Fruit fly (Drosophila melanogaster): ENCODE measurements around the gene CG7840.
A peak's percentile ranks its signal among the peaks of the same experiment; 100 is the strongest.

Gene CG7840

dm6 chr2L:8305409-8305808 is at the start of gene CG7840:
Gene CG7840, plus strand, starts transcription at chr2L:8305586.
- TF ChIP-seq CG15269 (tag; optimal IDR thresholded peaks at IDR 0.05) (no peak), CG3847 (GFP tag; IDR thresholded peaks at IDR 0.05) (no peak), stwl (tag; optimal IDR thresholded peaks at IDR 0.05) (peak; percentile 14), Bteb2 (GFP tag; optimal IDR thresholded peaks at IDR 0.05) (no peak), CG34224 (GFP tag; IDR thresholded peaks at IDR 0.05; ENCODE audit: partially characterized antibody) (peak; percentile 91), CG2129 (GFP tag; IDR thresholded peaks at IDR 0.05; ENCODE audit: partially characterized antibody) (peak; percentile 79), hb (GFP tag; IDR thresholded peaks at IDR 0.05; ENCODE audit: partially characterized antibody) (peak; percentile 54; the same call in 2 of the 3 replicates), Sry-δ (GFP tag; optimal IDR thresholded peaks at IDR 0.05) (peak; percentile 83), gsb (GFP tag; IDR thresholded peaks at IDR 0.05) (no peak), ap (GFP tag; IDR thresholded peaks at IDR 0.05) (no peak), zen2 (GFP tag; IDR thresholded peaks at IDR 0.05; ENCODE audit: partially characterized antibody) (peak; percentile 92), mld (GFP tag; IDR thresholded peaks at IDR 0.05; ENCODE audit: partially characterized antibody) (peak; percentile 78), Dp (GFP tag; optimal IDR thresholded peaks at IDR 0.05) (peak; percentile 88), chinmo (GFP tag; IDR thresholded peaks at IDR 0.05; ENCODE audit: partially characterized antibody) (peak; percentile 78; the same call in 2 of the 4 replicates), vnd (GFP tag; IDR thresholded peaks at IDR 0.05; ENCODE audit: partially characterized antibody) (peak; percentile 67; the same call in 2 of the 3 replicates), ato (GFP tag; IDR thresholded peaks at IDR 0.05; ENCODE audit: partially characterized antibody) (peak; percentile 74), amos (GFP tag; IDR thresholded peaks at IDR 0.05; ENCODE audit: partially characterized antibody) (peak; percentile 88), fru (optimal IDR thresholded peaks at IDR 0.05) (no peak), CG3726 (GFP tag; IDR thresholded peaks at IDR 0.05) (no peak), CG14860 (GFP tag; IDR thresholded peaks at IDR 0.05; ENCODE audit: partially characterized antibody) (peak; percentile 82), CG42726 (GFP tag; IDR thresholded peaks at IDR 0.05; ENCODE audit: partially characterized antibody) (peak; percentile 84), NC2β (GFP tag; optimal IDR thresholded peaks at IDR 0.05) (no peak), BEAF-32 (GFP tag; optimal IDR thresholded peaks at IDR 0.05) (peak; percentile 80), CG6854 (GFP tag; optimal IDR thresholded peaks at IDR 0.05) (no peak), psq (GFP tag; optimal IDR thresholded peaks at IDR 0.05) (no peak), inv (GFP tag; IDR thresholded peaks at IDR 0.05; ENCODE audit: partially characterized antibody) (peak; percentile 74), CG3995 (GFP tag; optimal IDR thresholded peaks at IDR 0.05) (peak; percentile 77), vfl (GFP tag; optimal IDR thresholded peaks at IDR 0.05) (no peak), MBD-R2 (GFP tag; IDR thresholded peaks at IDR 0.05) (peak; percentile 72), Hr78 (GFP tag; optimal IDR thresholded peaks at IDR 0.05) (no peak), CG17612 (GFP tag; IDR thresholded peaks at IDR 0.05) (no peak), Dek (tag; optimal IDR thresholded peaks at IDR 0.05) (no peak), Dll (GFP tag; IDR thresholded peaks at IDR 0.05; ENCODE audit: partially characterized antibody) (peak; percentile 91), cg (GFP tag; optimal IDR thresholded peaks at IDR 0.05) (no peak), CG7372 (GFP tag; IDR thresholded peaks at IDR 0.05) (no peak), row (GFP tag; IDR thresholded peaks at IDR 0.05) (no peak), vvl (GFP tag; IDR thresholded peaks at IDR 0.05) (peak; percentile 45), CG6791 (GFP tag; IDR thresholded peaks at IDR 0.05; ENCODE audit: partially characterized antibody) (peak; percentile 93), Six4 (GFP tag; optimal IDR thresholded peaks at IDR 0.05) (no peak), Meics (GFP tag; optimal IDR thresholded peaks at IDR 0.05) (peak; percentile 74), CG3838 (GFP tag; optimal IDR thresholded peaks at IDR 0.05) (no peak), sna (GFP tag; IDR thresholded peaks at IDR 0.05; ENCODE audit: partially characterized antibody) (peak; percentile 82), CG8478 (optimal IDR thresholded peaks at IDR 0.05) (no peak), E2f2 (GFP tag; IDR thresholded peaks at IDR 0.05) (peak; percentile 93), CG8089 (GFP tag; optimal IDR thresholded peaks at IDR 0.05) (no peak), Doc3 (GFP tag; IDR thresholded peaks at IDR 0.05; ENCODE audit: partially characterized antibody) (peak; percentile 90), Opbp (GFP tag; IDR thresholded peaks at IDR 0.05; ENCODE audit: partially characterized antibody) (peak; percentile 91), MESR4 (GFP tag; optimal IDR thresholded peaks at IDR 0.05) (peak; percentile 57), pzg (GFP tag; optimal IDR thresholded peaks at IDR 0.05) (peak; percentile 47)

Data from whole organism, embryonic.